Fruit fly (Drosophila melanogaster) whole organism, embryonic: ENCODE results near the gene CG8300.

Experiments
- Aef1 ChIP-seq: fragments of 200-800 bp; sonication (Bioruptor generic); IDR thresholded peaks from 3 replicates; pipeline ENCODE4 v1.3.6; 2022; ENCODE audit warnings: missing biosample characterization, missing genetic modification characterization
- Asciz ChIP-seq: fragments of 200-800 bp; sonication (Bioruptor generic); optimal IDR thresholded peaks from 2 replicates; lab custom pipeline; 2017; ENCODE audit warnings: missing biosample characterization, mild to moderate bottlenecking, missing genetic modification characterization, missing genetic modification reagents
- CG10366 ChIP-seq: fragments of 200-800 bp; sonication (Bioruptor generic); IDR thresholded peaks from 2 replicates; pipeline ENCODE4 v1.3.6; 2022; ENCODE audit warnings: missing biosample characterization, missing genetic modification characterization
- CG10543 ChIP-seq: fragments of 200-800 bp; sonication (Bioruptor generic); optimal IDR thresholded peaks from 3 replicates; lab custom pipeline; 2017; ENCODE audit warnings: missing biosample characterization, mild to moderate bottlenecking, missing genetic modification characterization, moderate library complexity
- CG11504 ChIP-seq: fragments of 200-800 bp; sonication (Bioruptor generic); optimal IDR thresholded peaks from 3 replicates; lab custom pipeline; 2019; ENCODE audit warnings: missing biosample characterization, mild to moderate bottlenecking, missing genetic modification characterization, moderate library complexity
- CG11560 ChIP-seq: fragments of 200-800 bp; sonication (Bioruptor generic); IDR thresholded peaks from 3 replicates; pipeline ENCODE4 v1.3.6; 2022; ENCODE audit warnings: missing biosample characterization, missing genetic modification characterization
- CG11723 ChIP-seq: fragments of 200-800 bp; sonication (Bioruptor generic); optimal IDR thresholded peaks from 2 replicates; lab custom pipeline; 2017; ENCODE audit warnings: missing biosample characterization, mild to moderate bottlenecking, missing genetic modification characterization
- CG12155 ChIP-seq: fragments of 200-800 bp; sonication (Bioruptor generic); optimal IDR thresholded peaks from 3 replicates; lab custom pipeline; 2016; ENCODE audit warnings: missing biosample characterization, missing genetic modification characterization
- CG12744 ChIP-seq: fragments of 200-800 bp; sonication (Bioruptor generic); optimal IDR thresholded peaks from 2 replicates; lab custom pipeline; 2016; ENCODE audit warnings: missing biosample characterization, missing genetic modification characterization
- CG14710 ChIP-seq: fragments of 200-800 bp; sonication (Bioruptor generic); optimal IDR thresholded peaks from 3 replicates; lab custom pipeline; 2019; ENCODE audit warnings: missing biosample characterization, mild to moderate bottlenecking, missing genetic modification characterization, moderate library complexity
- CG17385 ChIP-seq: fragments of 200-800 bp; sonication (Bioruptor generic); optimal IDR thresholded peaks from 3 replicates; lab custom pipeline; 2018; ENCODE audit warnings: missing biosample characterization, mild to moderate bottlenecking, missing genetic modification characterization
- CG17802 ChIP-seq: fragments of 200-800 bp; sonication (Bioruptor generic); optimal IDR thresholded peaks from 2 replicates; lab custom pipeline; 2018; ENCODE audit warnings: missing biosample characterization, mild to moderate bottlenecking, missing genetic modification characterization, moderate library complexity
- CG18476 ChIP-seq: fragments of 200-800 bp; sonication (Bioruptor generic); optimal IDR thresholded peaks from 2 replicates; lab custom pipeline; 2016; ENCODE audit warnings: missing biosample characterization, mild to moderate bottlenecking, missing genetic modification characterization
- CG42726 ChIP-seq: fragments of 200-800 bp; sonication (Bioruptor generic); IDR thresholded peaks from 2 replicates; pipeline ENCODE4 v1.3.6; 2022; ENCODE audit warnings: missing biosample characterization, missing genetic modification characterization; ENCODE audit not compliant: partially characterized antibody
- CG4404 ChIP-seq: fragments of 200-800 bp; sonication (Bioruptor generic); IDR thresholded peaks from 2 replicates; pipeline ENCODE4 v1.3.6; 2022; ENCODE audit warnings: missing biosample characterization, missing genetic modification characterization
- CG5245 ChIP-seq: fragments of 200-800 bp; sonication (Bioruptor generic); optimal IDR thresholded peaks from 3 replicates; lab custom pipeline; 2016; ENCODE audit warnings: missing biosample characterization, missing genetic modification characterization
- CG6254 ChIP-seq: fragments of 200-800 bp; sonication (Bioruptor generic); optimal IDR thresholded peaks from 3 replicates; lab custom pipeline; 2017; ENCODE audit warnings: mild to moderate bottlenecking, missing biosample characterization, missing genetic modification reagents, missing genetic modification characterization
- CG6765 ChIP-seq: fragments of 200-800 bp; sonication (Bioruptor generic); optimal IDR thresholded peaks from 3 replicates; lab custom pipeline; 2017; ENCODE audit warnings: missing biosample characterization, mild to moderate bottlenecking, missing genetic modification characterization
- CG7786 ChIP-seq: fragments of 200-800 bp; sonication (Bioruptor generic); optimal IDR thresholded peaks from 2 replicates; lab custom pipeline; 2016; ENCODE audit warnings: missing biosample characterization, missing genetic modification characterization
- CG8944 ChIP-seq: fragments of 200-800 bp; sonication (Bioruptor generic); optimal IDR thresholded peaks from 3 replicates; lab custom pipeline; 2016; ENCODE audit warnings: missing biosample characterization, missing genetic modification characterization
- CG9437 ChIP-seq: fragments of 200-800 bp; sonication (Bioruptor generic); optimal IDR thresholded peaks from 2 replicates; lab custom pipeline; 2018; ENCODE audit warnings: missing biosample characterization, mild to moderate bottlenecking, missing genetic modification characterization
- E2f1 ChIP-seq: fragments of 200-800 bp; sonication (Bioruptor generic); IDR thresholded peaks from 2 replicates; pipeline ENCODE4 v1.3.6; 2022; ENCODE audit warnings: missing biosample characterization, missing genetic modification characterization
- E2f2 ChIP-seq: fragments of 200-800 bp; sonication (Bioruptor generic); IDR thresholded peaks from 2 replicates; pipeline ENCODE4 v1.3.6; 2022; ENCODE audit warnings: missing biosample characterization, missing genetic modification characterization
- Ets97D ChIP-seq: fragments of 200-800 bp; sonication (Bioruptor generic); optimal IDR thresholded peaks from 3 replicates; lab custom pipeline; 2016; ENCODE audit warnings: missing biosample characterization, missing genetic modification characterization
- H15 ChIP-seq: fragments of 200-800 bp; sonication (Bioruptor generic); IDR thresholded peaks from 3 replicates; pipeline ENCODE4 v1.3.6; 2022; ENCODE audit warnings: missing biosample characterization, missing genetic modification characterization
- Hsf ChIP-seq: fragments of 200-800 bp; sonication (Bioruptor generic); optimal IDR thresholded peaks from 3 replicates; lab custom pipeline; 2016; ENCODE audit warnings: missing biosample characterization, missing genetic modification characterization
- Lim3 ChIP-seq: fragments of 200-800 bp; sonication (Bioruptor generic); IDR thresholded peaks from 2 replicates; pipeline ENCODE4 v1.3.6; 2022; ENCODE audit warnings: missing biosample characterization, missing genetic modification characterization
- MTF-1 ChIP-seq: fragments of 200-800 bp; sonication (Bioruptor generic); optimal IDR thresholded peaks from 2 replicates; lab custom pipeline; 2018; ENCODE audit warnings: missing biosample characterization, mild to moderate bottlenecking, missing genetic modification characterization, borderline replicate concordance
- Mad ChIP-seq: fragments of 200-800 bp; sonication (Bioruptor generic); optimal IDR thresholded peaks from 2 replicates; lab custom pipeline; 2016; ENCODE audit warnings: missing biosample characterization, missing genetic modification characterization
- Sox100B ChIP-seq: fragments of 200-800 bp; sonication (Bioruptor generic); optimal IDR thresholded peaks from 3 replicates; lab custom pipeline; 2018; ENCODE audit warnings: missing biosample characterization, mild to moderate bottlenecking, missing genetic modification characterization
- Ssrp ChIP-seq: fragments of 200-800 bp; sonication (Bioruptor generic); optimal IDR thresholded peaks from 2 replicates; lab custom pipeline; 2018; ENCODE audit warnings: missing biosample characterization, mild to moderate bottlenecking, missing genetic modification characterization, moderate library complexity
- ase ChIP-seq: fragments of 200-800 bp; sonication (Bioruptor generic); IDR thresholded peaks from 3 replicates; pipeline ENCODE4 v1.3.6; 2022; ENCODE audit warnings: missing biosample characterization, missing genetic modification characterization
- chn ChIP-seq: fragments of 200-800 bp; sonication (Bioruptor generic); optimal IDR thresholded peaks from 2 replicates; lab custom pipeline; 2016; ENCODE audit warnings: missing biosample characterization, missing genetic modification characterization
- ci ChIP-seq: fragments of 200-800 bp; sonication (Bioruptor generic); IDR thresholded peaks from 3 replicates; pipeline ENCODE4 v1.3.6; 2022; ENCODE audit warnings: missing biosample characterization, missing genetic modification characterization
- croc ChIP-seq: fragments of 200-800 bp; sonication (Bioruptor generic); conservative IDR thresholded peaks from 3 replicates; pipeline ENCODE4 v1.3.6; 2022; ENCODE audit warnings: missing biosample characterization, missing genetic modification characterization
- ftz-f1 ChIP-seq: fragments of 200-800 bp; sonication (Bioruptor generic); optimal IDR thresholded peaks from 2 replicates; lab custom pipeline; 2016; ENCODE audit warnings: missing biosample characterization, missing genetic modification characterization
- gce ChIP-seq: fragments of 200-800 bp; sonication (Bioruptor generic); IDR thresholded peaks from 3 replicates; pipeline ENCODE4 v1.3.6; 2022; ENCODE audit warnings: missing biosample characterization, missing genetic modification characterization
- gcm ChIP-seq: fragments of 200-800 bp; sonication (Bioruptor generic); optimal IDR thresholded peaks from 2 replicates; lab custom pipeline; 2019; ENCODE audit warnings: missing biosample characterization, mild to moderate bottlenecking, missing genetic modification characterization, moderate library complexity
- hth ChIP-seq: fragments of >200 bp; optimal IDR thresholded peaks from 2 replicates; lab custom pipeline; 2017; ENCODE audit warnings: inconsistent platforms
- ind ChIP-seq: fragments of 200-800 bp; sonication (Bioruptor generic); optimal IDR thresholded peaks from 3 replicates; lab custom pipeline; 2016; ENCODE audit warnings: missing biosample characterization, missing genetic modification characterization
- onecut ChIP-seq: fragments of 200-800 bp; sonication (Bioruptor generic); IDR thresholded peaks from 2 replicates; pipeline ENCODE4 v1.3.6; 2022; ENCODE audit warnings: missing biosample characterization, missing genetic modification characterization
- pb ChIP-seq: fragments of 200-800 bp; sonication (Bioruptor generic); optimal IDR thresholded peaks from 3 replicates; lab custom pipeline; 2016; ENCODE audit warnings: missing biosample characterization, missing genetic modification characterization
- pfk ChIP-seq: fragments of 200-800 bp; sonication (Bioruptor generic); optimal IDR thresholded peaks from 2 replicates; lab custom pipeline; 2018; ENCODE audit warnings: missing biosample characterization, mild to moderate bottlenecking, missing genetic modification characterization, moderate library complexity
- phol ChIP-seq: fragments of 200-800 bp; sonication (Bioruptor generic); optimal IDR thresholded peaks from 3 replicates; lab custom pipeline; 2018; ENCODE audit warnings: missing biosample characterization, mild to moderate bottlenecking, missing genetic modification characterization, moderate library complexity
- scrt ChIP-seq: fragments of 200-800 bp; sonication (Bioruptor generic); optimal IDR thresholded peaks from 2 replicates; lab custom pipeline; 2018; ENCODE audit warnings: missing biosample characterization, mild to moderate bottlenecking, missing genetic modification characterization, moderate library complexity
- seq ChIP-seq: fragments of 200-800 bp; sonication (Bioruptor generic); IDR thresholded peaks from 2 replicates; pipeline ENCODE4 v1.3.6; 2022; ENCODE audit warnings: missing biosample characterization, missing genetic modification characterization
- sug ChIP-seq: fragments of 200-800 bp; optimal IDR thresholded peaks from 2 replicates; lab custom pipeline; 2019; ENCODE audit warnings: missing biosample characterization, mild to moderate bottlenecking, missing genetic modification characterization, moderate library complexity
- trh ChIP-seq: fragments of 200-800 bp; sonication (Bioruptor generic); optimal IDR thresholded peaks from 2 replicates; lab custom pipeline; 2016; ENCODE audit warnings: missing biosample characterization, missing genetic modification characterization
- unpg ChIP-seq: fragments of 200-800 bp; sonication (Bioruptor generic); optimal IDR thresholded peaks from 3 replicates; lab custom pipeline; 2018; ENCODE audit warnings: missing biosample characterization, mild to moderate bottlenecking, missing genetic modification characterization, moderate library complexity
- zen ChIP-seq: fragments of 200-800 bp; sonication (Bioruptor generic); optimal IDR thresholded peaks from 3 replicates; lab custom pipeline; 2018; ENCODE audit warnings: missing biosample characterization, mild to moderate bottlenecking, missing genetic modification characterization, moderate library complexity
- zfh1 ChIP-seq: fragments of 200-800 bp; sonication (Bioruptor generic); IDR thresholded peaks from 3 replicates; pipeline ENCODE4 v1.3.6; 2022; ENCODE audit warnings: missing biosample characterization, missing genetic modification characterization

Gene CG8300

dm6 chrX:7117729-7118128 lies 13.0 kb downstream of the CG8300 start (continued):
- TF ChIP-seq pfk: no peak
- peak; percentile 41 for TF ChIP-seq ind
- peak; percentile 16 for TF ChIP-seq CG12744
- peak; percentile 64 for TF ChIP-seq CG6254 (GFP tag; lab: Kevin White, UChicago)
- no peak for TF ChIP-seq ftz-f1 (GFP tag; lab: Kevin White, UChicago)
- TF ChIP-seq MTF-1 (GFP tag; lab: Kevin White, UChicago): peak; percentile 15
- peak; percentile 29 for TF ChIP-seq CG11723
- peak; percentile 63 for TF ChIP-seq scrt (GFP tag; lab: Kevin White, UChicago)
- no peak for TF ChIP-seq CG8944 (GFP tag; lab: Kevin White, UChicago)
- TF ChIP-seq Aef1 (GFP tag; lab: Robert Waterston, UW): peak; percentile 34; the same call in 1 of the 3 replicates
- TF ChIP-seq CG12155 (GFP tag; lab: Kevin White, UChicago): peak; percentile 29
- TF ChIP-seq trh (GFP tag; lab: Kevin White, UChicago): no peak
- TF ChIP-seq CG4404 (GFP tag; lab: Robert Waterston, UW): peak; percentile 71
- TF ChIP-seq Mad (GFP tag; lab: Kevin White, UChicago): peak; percentile 38
- peak; percentile 53 for TF ChIP-seq CG6765 (GFP tag; lab: Kevin White, UChicago)
- TF ChIP-seq zfh1 (GFP tag; lab: Robert Waterston, UW): peak; percentile 76; the same call in 2 of the 3 replicates
- TF ChIP-seq CG14710 (tag; lab: Kevin White, UChicago): peak; percentile 60
- peak; percentile 33 for TF ChIP-seq Sox100B (GFP tag; lab: Kevin White, UChicago)
- no peak for TF ChIP-seq hth (lab: Kevin White, UChicago)
- TF ChIP-seq Lim3 (GFP tag; lab: Robert Waterston, UW): no peak
- peak; percentile 77 for TF ChIP-seq unpg
- TF ChIP-seq CG11504: peak; percentile 73
- 0 out of 3 replicates have a peak, but pooled peaks have one; percentile 50 for TF ChIP-seq gce (GFP tag; lab: Robert Waterston, UW)
- peak; percentile 75 for TF ChIP-seq ci
- peak; percentile 45 for TF ChIP-seq sug (tag; lab: Kevin White, UChicago)
- TF ChIP-seq chn: peak; percentile 33
- peak; percentile 52 for TF ChIP-seq CG18476
- TF ChIP-seq gcm: peak; percentile 54
- peak; percentile 25 for TF ChIP-seq CG7786 (GFP tag; lab: Kevin White, UChicago)
- 0 out of 2 replicates have a peak, but pooled peaks have one; percentile 23 for TF ChIP-seq E2f2
- TF ChIP-seq pb: no peak
- no peak for TF ChIP-seq CG42726 (GFP tag; lab: Robert Waterston, UW)
- TF ChIP-seq Ets97D (GFP tag; lab: Kevin White, UChicago): no peak
- TF ChIP-seq Hsf (GFP tag; lab: Kevin White, UChicago): peak; percentile 40
- peak; percentile 78 for TF ChIP-seq phol (tag; lab: Kevin White, UChicago)
- peak; percentile 15; the same call in 1 of the 3 replicates for TF ChIP-seq H15
- TF ChIP-seq Asciz (GFP tag; lab: Kevin White, UChicago): peak; percentile 9
- TF ChIP-seq CG17385: peak; percentile 61
- no peak for TF ChIP-seq CG11560 (tag; lab: Robert Waterston, UW)
- peak; percentile 28 for TF ChIP-seq CG9437 (GFP tag; lab: Kevin White, UChicago)
- peak; percentile 57 for TF ChIP-seq Ssrp (tag; lab: Kevin White, UChicago)
- TF ChIP-seq CG10366 (GFP tag; lab: Robert Waterston, UW): peak; percentile 49
- peak; percentile 44; the same call in 2 of the 3 replicates for TF ChIP-seq croc
- TF ChIP-seq CG5245 (GFP tag; lab: Kevin White, UChicago): peak; percentile 33
- peak; percentile 50 for TF ChIP-seq onecut
- TF ChIP-seq CG10543: peak; percentile 56
- peak; percentile 68 for TF ChIP-seq seq (GFP tag; lab: Robert Waterston, UW)
- peak; percentile 14 for TF ChIP-seq CG17802 (tag; lab: Kevin White, UChicago)
- peak; percentile 86 for TF ChIP-seq zen
- peak; percentile 57 for TF ChIP-seq E2f1
- TF ChIP-seq ase (GFP tag; lab: Robert Waterston, UW): 0 out of 3 replicates have a peak, but pooled peaks have one; percentile 48
